Worm (Caenorhabditis elegans): ENCODE results near the gene gpa-2.

gpa-2 gene

ce11 chrV:8359792-8360191 is 11.0 kb upstream of the gpa-2 start, which contains the start of gene F38E1.6:
Gene F38E1.6 (plus strand): TSS chrV:8360092.
- no peak for TF ChIP-seq ets-7 (tag; optimal IDR thresholded peaks at IDR 0.05)
- TF ChIP-seq tbx-11 (GFP tag; IDR thresholded peaks at IDR 0.05) = no peak
- TF ChIP-seq flt-1 (GFP tag; IDR thresholded peaks at IDR 0.05) = no peak
- TF ChIP-seq B0310.2 (tag; optimal IDR thresholded peaks at IDR 0.05) = no peak
- TF ChIP-seq F13C5.2 (tag; optimal IDR thresholded peaks at IDR 0.05) = no peak
- TF ChIP-seq ceh-13 (GFP tag; optimal IDR thresholded peaks at IDR 0.05) = no peak
- no peak for TF ChIP-seq ama-1 (optimal IDR thresholded peaks at IDR 0.05)
- TF ChIP-seq aly-1 (tag; optimal IDR thresholded peaks at IDR 0.05) = no peak
- no peak for TF ChIP-seq scrt-1 (GFP tag; IDR thresholded peaks at IDR 0.05)
- no peak for TF ChIP-seq tbx-37 (GFP tag; conservative IDR thresholded peaks at IDR 0.05)
- TF ChIP-seq tra-4 (tag; optimal IDR thresholded peaks at IDR 0.05) = no peak
- TF ChIP-seq hmbx-1 (tag; optimal IDR thresholded peaks at IDR 0.05) = no peak
- no peak for TF ChIP-seq ceh-36 (tag; optimal IDR thresholded peaks at IDR 0.05)
- TF ChIP-seq hnd-1 (tag; optimal IDR thresholded peaks at IDR 0.05) = no peak
- no peak for TF ChIP-seq sea-1 (GFP tag; conservative IDR thresholded peaks at IDR 0.05)
- TF ChIP-seq pes-1 (GFP tag; IDR thresholded peaks at IDR 0.05) = no peak
- no peak for TF ChIP-seq hmg-4 (GFP tag; optimal IDR thresholded peaks at IDR 0.05)

- no peak for TF ChIP-seq F13C5.2 (tag; optimal IDR thresholded peaks at IDR 0.05)
- no peak for TF ChIP-seq ceh-13 (GFP tag; optimal IDR thresholded peaks at IDR 0.05)
- no peak for TF ChIP-seq flt-1 (GFP tag; IDR thresholded peaks at IDR 0.05)
- no peak for TF ChIP-seq tbx-11 (GFP tag; IDR thresholded peaks at IDR 0.05)
- no peak for TF ChIP-seq ceh-36 (tag; optimal IDR thresholded peaks at IDR 0.05)
- TF ChIP-seq pes-1 (GFP tag; IDR thresholded peaks at IDR 0.05) = no peak
- no peak for TF ChIP-seq aly-1 (tag; optimal IDR thresholded peaks at IDR 0.05)
- no peak for TF ChIP-seq ama-1 (optimal IDR thresholded peaks at IDR 0.05)
- TF ChIP-seq hmbx-1 (tag; optimal IDR thresholded peaks at IDR 0.05) = no peak
- no peak for TF ChIP-seq sea-1 (GFP tag; conservative IDR thresholded peaks at IDR 0.05)
- no peak for TF ChIP-seq tbx-37 (GFP tag; conservative IDR thresholded peaks at IDR 0.05)
- TF ChIP-seq hnd-1 (tag; optimal IDR thresholded peaks at IDR 0.05) = no peak
- TF ChIP-seq scrt-1 (GFP tag; IDR thresholded peaks at IDR 0.05) = no peak
- TF ChIP-seq ets-7 (tag; optimal IDR thresholded peaks at IDR 0.05) = no peak
- TF ChIP-seq hmg-4 (GFP tag; optimal IDR thresholded peaks at IDR 0.05) = no peak
- no peak for TF ChIP-seq B0310.2 (tag; optimal IDR thresholded peaks at IDR 0.05)
- TF ChIP-seq tra-4 (tag; optimal IDR thresholded peaks at IDR 0.05) = no peak
Observed at ce11 chrV:8375419-8375818, 4.6 kb downstream of the gpa-2 start, which contains the start of gene F38E1.10. Gene F38E1.10 (minus strand): TSS chrV:8375519.

- TF ChIP-seq F13C5.2 (tag; optimal IDR thresholded peaks at IDR 0.05) (no peak), tbx-37 (GFP tag; conservative IDR thresholded peaks at IDR 0.05) (no peak), tbx-11 (GFP tag; IDR thresholded peaks at IDR 0.05) (no peak), aly-1 (tag; optimal IDR thresholded peaks at IDR 0.05) (no peak), hnd-1 (tag; optimal IDR thresholded peaks at IDR 0.05) (no peak), sea-1 (GFP tag; conservative IDR thresholded peaks at IDR 0.05) (no peak), hmg-4 (GFP tag; optimal IDR thresholded peaks at IDR 0.05) (no peak), scrt-1 (GFP tag; IDR thresholded peaks at IDR 0.05) (no peak)
Observed at ce11 chrV:8375849-8376248, 5.0 kb downstream of the gpa-2 start, which contains the start of gene F38E1.3. Gene F38E1.3 (plus strand): TSS chrV:8376149.

ce11 chrV:8379206-8379605 is 8.4 kb downstream of the gpa-2 start, which contains the start of gene F52E1.5:
Gene F52E1.5 (plus strand): TSS chrV:8379506.
- TF ChIP-seq scrt-1 (GFP tag; IDR thresholded peaks at IDR 0.05) (no peak), sea-1 (GFP tag; conservative IDR thresholded peaks at IDR 0.05) (no peak), tra-4 (tag; optimal IDR thresholded peaks at IDR 0.05) (no peak), aly-1 (tag; optimal IDR thresholded peaks at IDR 0.05) (no peak), hmbx-1 (tag; optimal IDR thresholded peaks at IDR 0.05) (no peak), pes-1 (GFP tag; IDR thresholded peaks at IDR 0.05) (no peak), F13C5.2 (tag; optimal IDR thresholded peaks at IDR 0.05) (no peak), hmg-4 (GFP tag; optimal IDR thresholded peaks at IDR 0.05) (no peak), ceh-13 (GFP tag; optimal IDR thresholded peaks at IDR 0.05) (no peak), ceh-36 (tag; optimal IDR thresholded peaks at IDR 0.05) (no peak), B0310.2 (tag; optimal IDR thresholded peaks at IDR 0.05) (no peak), tbx-37 (GFP tag; conservative IDR thresholded peaks at IDR 0.05) (no peak), ama-1 (optimal IDR thresholded peaks at IDR 0.05) (no peak), hnd-1 (tag; optimal IDR thresholded peaks at IDR 0.05) (no peak)

- TF ChIP-seq scrt-1 (GFP tag; IDR thresholded peaks at IDR 0.05) = no peak
- TF ChIP-seq ceh-13 (GFP tag; optimal IDR thresholded peaks at IDR 0.05) = no peak
- TF ChIP-seq tra-4 (tag; optimal IDR thresholded peaks at IDR 0.05) = no peak
- no peak for TF ChIP-seq pes-1 (GFP tag; IDR thresholded peaks at IDR 0.05)
- TF ChIP-seq hnd-1 (tag; optimal IDR thresholded peaks at IDR 0.05) = no peak
- no peak for TF ChIP-seq aly-1 (tag; optimal IDR thresholded peaks at IDR 0.05)
- TF ChIP-seq ets-7 (tag; optimal IDR thresholded peaks at IDR 0.05) = no peak
- TF ChIP-seq ama-1 (optimal IDR thresholded peaks at IDR 0.05) = no peak
- TF ChIP-seq flt-1 (GFP tag; IDR thresholded peaks at IDR 0.05) = no peak
- TF ChIP-seq hmg-4 (GFP tag; optimal IDR thresholded peaks at IDR 0.05) = no peak
- no peak for TF ChIP-seq tbx-11 (GFP tag; IDR thresholded peaks at IDR 0.05)
- TF ChIP-seq ceh-36 (tag; optimal IDR thresholded peaks at IDR 0.05) = no peak
- TF ChIP-seq sea-1 (GFP tag; conservative IDR thresholded peaks at IDR 0.05) = no peak
- TF ChIP-seq F13C5.2 (tag; optimal IDR thresholded peaks at IDR 0.05) = no peak
- no peak for TF ChIP-seq B0310.2 (tag; optimal IDR thresholded peaks at IDR 0.05)
- no peak for TF ChIP-seq hmbx-1 (tag; optimal IDR thresholded peaks at IDR 0.05)
Observed at ce11 chrV:8380076-8380475, 9.3 kb downstream of the gpa-2 start.

- TF ChIP-seq hmbx-1 (tag; optimal IDR thresholded peaks at IDR 0.05) = no peak
Observed at ce11 chrV:8383716-8384115, 12.9 kb downstream of the gpa-2 start, which contains the start of gene F52E1.14. Gene F52E1.14 (plus strand): TSS chrV:8383922.

ce11 chrV:8384809-8385208 is 14.0 kb downstream of the gpa-2 start:
- TF ChIP-seq scrt-1 (GFP tag; IDR thresholded peaks at IDR 0.05) (no peak), tra-4 (tag; optimal IDR thresholded peaks at IDR 0.05) (no peak), tbx-37 (GFP tag; conservative IDR thresholded peaks at IDR 0.05) (no peak), ama-1 (optimal IDR thresholded peaks at IDR 0.05) (no peak), pes-1 (GFP tag; IDR thresholded peaks at IDR 0.05) (no peak), tbx-11 (GFP tag; IDR thresholded peaks at IDR 0.05) (no peak)

All from whole organism, early embryonic.